Fruit fly (Drosophila melanogaster) whole organism, embryonic: ENCODE measurements around the gene CG6674.

Experiments used
- Ada2b ChIP-seq: fragments of 200-800 bp; sonication (Bioruptor generic); IDR thresholded peaks from 2 replicates; pipeline ENCODE4 v1.3.6; 2022; ENCODE audit warnings: missing biosample characterization, missing genetic modification characterization
- Asciz ChIP-seq: fragments of 200-800 bp; sonication (Bioruptor generic); optimal IDR thresholded peaks from 2 replicates; lab custom pipeline; 2017; ENCODE audit warnings: missing biosample characterization, mild to moderate bottlenecking, missing genetic modification characterization, missing genetic modification reagents
- BEAF-32 ChIP-seq: fragments of 200-800 bp; sonication (Bioruptor generic); optimal IDR thresholded peaks from 3 replicates; lab custom pipeline; 2017; ENCODE audit warnings: missing biosample characterization, missing genetic modification characterization, mild to moderate bottlenecking, moderate library complexity, missing genetic modification reagents
- CG10321 ChIP-seq: fragments of 200-800 bp; sonication (Bioruptor generic); IDR thresholded peaks from 2 replicates; pipeline ENCODE4 v1.3.6; 2022; ENCODE audit warnings: missing biosample characterization, missing genetic modification characterization
- CG10543 ChIP-seq: fragments of 200-800 bp; sonication (Bioruptor generic); optimal IDR thresholded peaks from 3 replicates; lab custom pipeline; 2017; ENCODE audit warnings: missing biosample characterization, mild to moderate bottlenecking, missing genetic modification characterization, moderate library complexity
- CG12236 ChIP-seq: fragments of 200-800 bp; sonication (Bioruptor generic); optimal IDR thresholded peaks from 2 replicates; lab custom pipeline; 2016; ENCODE audit warnings: missing biosample characterization, missing genetic modification characterization
- CG12942 ChIP-seq: fragments of 200-800 bp; sonication (Bioruptor generic); optimal IDR thresholded peaks from 3 replicates; lab custom pipeline; 2016; ENCODE audit warnings: missing biosample characterization, missing genetic modification characterization
- CG1529 ChIP-seq: fragments of 200-800 bp; sonication (Bioruptor generic); optimal IDR thresholded peaks from 3 replicates; lab custom pipeline; 2018; ENCODE audit warnings: missing biosample characterization, missing genetic modification characterization
- CG1603 ChIP-seq: fragments of 200-800 bp; sonication (Bioruptor generic); optimal IDR thresholded peaks from 2 replicates; lab custom pipeline; 2019; ENCODE audit warnings: missing biosample characterization, mild to moderate bottlenecking, missing genetic modification characterization, moderate library complexity
- CG1647 ChIP-seq: fragments of 200-800 bp; sonication (Bioruptor generic); optimal IDR thresholded peaks from 3 replicates; lab custom pipeline; 2016; ENCODE audit warnings: missing biosample characterization, missing genetic modification characterization
- CG17186 ChIP-seq: fragments of 200-800 bp; sonication (Bioruptor generic); optimal IDR thresholded peaks from 3 replicates; lab custom pipeline; 2017; ENCODE audit warnings: missing biosample characterization, missing genetic modification reagents, missing genetic modification characterization
- CG17385 ChIP-seq: fragments of 200-800 bp; sonication (Bioruptor generic); optimal IDR thresholded peaks from 3 replicates; lab custom pipeline; 2018; ENCODE audit warnings: missing biosample characterization, mild to moderate bottlenecking, missing genetic modification characterization
- CG1832 ChIP-seq: fragments of 200-800 bp; sonication (Bioruptor generic); optimal IDR thresholded peaks from 2 replicates; lab custom pipeline; 2017; ENCODE audit warnings: missing biosample characterization, mild to moderate bottlenecking, missing genetic modification characterization, inconsistent platforms
- CG2120 ChIP-seq: fragments of 200-800 bp; sonication (Bioruptor generic); optimal IDR thresholded peaks from 3 replicates; lab custom pipeline; 2016; ENCODE audit warnings: missing biosample characterization, missing genetic modification characterization
- CG30020 ChIP-seq: fragments of 200-800 bp; optimal IDR thresholded peaks from 2 replicates; lab custom pipeline; 2019; ENCODE audit warnings: missing biosample characterization, mild to moderate bottlenecking, missing genetic modification characterization, moderate library complexity
- CG30431 ChIP-seq: fragments of 200-800 bp; sonication (Bioruptor generic); optimal IDR thresholded peaks from 2 replicates; lab custom pipeline; 2017; ENCODE audit warnings: missing biosample characterization, missing genetic modification characterization
- CG32767 ChIP-seq: fragments of 200-800 bp; sonication (Bioruptor generic); IDR thresholded peaks from 2 replicates; pipeline ENCODE4 v1.3.6; 2022; ENCODE audit warnings: missing biosample characterization, missing genetic modification characterization
- CG4424 ChIP-seq: fragments of 200-800 bp; sonication (Bioruptor generic); optimal IDR thresholded peaks from 3 replicates; lab custom pipeline; 2016; ENCODE audit warnings: missing biosample characterization, missing genetic modification characterization
- CG4730 ChIP-seq: fragments of 200-800 bp; sonication (Bioruptor generic); IDR thresholded peaks from 2 replicates; pipeline ENCODE4 v1.3.6; 2022; ENCODE audit warnings: missing biosample characterization, missing genetic modification characterization
- CG4854 ChIP-seq: fragments of 200-800 bp; sonication (Bioruptor generic); optimal IDR thresholded peaks from 2 replicates; lab custom pipeline; 2016; ENCODE audit warnings: missing biosample characterization, missing genetic modification characterization, inconsistent platforms
- CG5245 ChIP-seq: fragments of 200-800 bp; sonication (Bioruptor generic); optimal IDR thresholded peaks from 3 replicates; lab custom pipeline; 2016; ENCODE audit warnings: missing biosample characterization, missing genetic modification characterization
- CG6254 ChIP-seq: fragments of 200-800 bp; sonication (Bioruptor generic); optimal IDR thresholded peaks from 3 replicates; lab custom pipeline; 2017; ENCODE audit warnings: mild to moderate bottlenecking, missing biosample characterization, missing genetic modification reagents, missing genetic modification characterization
- CG6654 ChIP-seq: fragments of 200-800 bp; sonication (Bioruptor generic); optimal IDR thresholded peaks from 2 replicates; lab custom pipeline; 2017; ENCODE audit warnings: missing biosample characterization, mild to moderate bottlenecking, missing genetic modification characterization
- CG8388 ChIP-seq: fragments of 200-800 bp; sonication (Bioruptor generic); optimal IDR thresholded peaks from 2 replicates; lab custom pipeline; 2019; ENCODE audit warnings: missing biosample characterization, mild to moderate bottlenecking, missing genetic modification characterization, moderate library complexity
- CG9797 ChIP-seq: fragments of 200-800 bp; sonication (Bioruptor generic); optimal IDR thresholded peaks from 3 replicates; lab custom pipeline; 2018; ENCODE audit warnings: missing biosample characterization, mild to moderate bottlenecking, missing genetic modification characterization
- Camta ChIP-seq: fragments of 200-800 bp; sonication (Bioruptor generic); optimal IDR thresholded peaks from 2 replicates; lab custom pipeline; 2016; ENCODE audit warnings: missing biosample characterization, missing genetic modification characterization
- D19B ChIP-seq: fragments of 200-800 bp; sonication (Bioruptor generic); optimal IDR thresholded peaks from 2 replicates; lab custom pipeline; 2017; ENCODE audit warnings: missing biosample characterization, mild to moderate bottlenecking, missing genetic modification characterization
- Dad ChIP-seq: fragments of 200-800 bp; sonication (Bioruptor generic); optimal IDR thresholded peaks from 3 replicates; lab custom pipeline; 2016; ENCODE audit warnings: missing biosample characterization, missing genetic modification characterization
- Dbx ChIP-seq: fragments of 200-800 bp; sonication (Bioruptor generic); IDR thresholded peaks from 3 replicates; pipeline ENCODE4 v1.3.6; 2022; ENCODE audit warnings: missing biosample characterization, missing genetic modification characterization
- HLH54F ChIP-seq: fragments of 200-800 bp; sonication (Bioruptor generic); optimal IDR thresholded peaks from 3 replicates; lab custom pipeline; 2016; ENCODE audit warnings: missing biosample characterization, missing genetic modification characterization
- Hand ChIP-seq: fragments of 200-800 bp; sonication (Bioruptor generic); optimal IDR thresholded peaks from 2 replicates; lab custom pipeline; 2017; ENCODE audit warnings: mild to moderate bottlenecking, missing biosample characterization, missing genetic modification reagents, missing genetic modification characterization
- HmgZ ChIP-seq: fragments of 200-800 bp; sonication (Bioruptor generic); optimal IDR thresholded peaks from 2 replicates; lab custom pipeline; 2018; ENCODE audit warnings: missing biosample characterization, mild to moderate bottlenecking, missing genetic modification characterization
- MBD-R2 ChIP-seq: fragments of 200-800 bp; sonication (Bioruptor generic); IDR thresholded peaks from 2 replicates; pipeline ENCODE4 v1.3.6; 2022; ENCODE audit warnings: missing biosample characterization, missing genetic modification characterization
- Mad ChIP-seq: fragments of 200-800 bp; sonication (Bioruptor generic); optimal IDR thresholded peaks from 2 replicates; lab custom pipeline; 2016; ENCODE audit warnings: missing biosample characterization, missing genetic modification characterization
- NFAT ChIP-seq: fragments of 200-800 bp; sonication (Bioruptor generic); IDR thresholded peaks from 2 replicates; pipeline ENCODE4 v1.3.6; 2022; ENCODE audit warnings: missing biosample characterization, missing genetic modification characterization
- PHDP ChIP-seq: fragments of 200-800 bp; sonication (Bioruptor generic); optimal IDR thresholded peaks from 3 replicates; lab custom pipeline; 2018; ENCODE audit warnings: missing biosample characterization, mild to moderate bottlenecking, missing genetic modification characterization, moderate library complexity
- Sox100B ChIP-seq: fragments of 200-800 bp; sonication (Bioruptor generic); optimal IDR thresholded peaks from 3 replicates; lab custom pipeline; 2018; ENCODE audit warnings: missing biosample characterization, mild to moderate bottlenecking, missing genetic modification characterization
- Vsx1 ChIP-seq: fragments of 200-800 bp; sonication (Bioruptor generic); optimal IDR thresholded peaks from 2 replicates; lab custom pipeline; 2017; ENCODE audit warnings: missing biosample characterization, mild to moderate bottlenecking, missing genetic modification characterization, missing genetic modification reagents
- bcd ChIP-seq: fragments of 200-800 bp; sonication (Bioruptor generic); optimal IDR thresholded peaks from 2 replicates; lab custom pipeline; 2017; ENCODE audit warnings: missing biosample characterization, mild to moderate bottlenecking, missing genetic modification characterization
- corto ChIP-seq: fragments of 200-800 bp; sonication (Bioruptor generic); optimal IDR thresholded peaks from 2 replicates; lab custom pipeline; 2016; ENCODE audit warnings: missing biosample characterization, mild to moderate bottlenecking, missing genetic modification characterization, moderate library complexity
- dan ChIP-seq: fragments of 200-800 bp; sonication (Bioruptor generic); IDR thresholded peaks from 2 replicates; pipeline ENCODE4 v1.3.6; 2022; ENCODE audit warnings: missing biosample characterization, missing genetic modification characterization
- dati ChIP-seq: fragments of 200-800 bp; sonication (Bioruptor generic); IDR thresholded peaks from 2 replicates; pipeline ENCODE4 v1.3.6; 2022; ENCODE audit warnings: missing biosample characterization, missing genetic modification characterization
- dimm ChIP-seq: fragments of 200-800 bp; sonication (Bioruptor generic); IDR thresholded peaks from 2 replicates; pipeline ENCODE4 v1.3.6; 2022; ENCODE audit warnings: missing biosample characterization, missing genetic modification characterization
- ewg ChIP-seq: fragments of 200-800 bp; sonication (Bioruptor generic); optimal IDR thresholded peaks from 3 replicates; lab custom pipeline; 2017; ENCODE audit warnings: mild to moderate bottlenecking, missing biosample characterization, missing genetic modification reagents, missing genetic modification characterization
- pho ChIP-seq: fragments of 200-800 bp; sonication (Bioruptor generic); optimal IDR thresholded peaks from 2 replicates; lab custom pipeline; 2016; ENCODE audit warnings: missing biosample characterization, missing genetic modification characterization
- sug ChIP-seq: fragments of 200-800 bp; optimal IDR thresholded peaks from 2 replicates; lab custom pipeline; 2019; ENCODE audit warnings: missing biosample characterization, mild to moderate bottlenecking, missing genetic modification characterization, moderate library complexity
- tin ChIP-seq: fragments of 200-800 bp; sonication (Bioruptor generic); optimal IDR thresholded peaks from 3 replicates; lab custom pipeline; 2016; ENCODE audit warnings: missing biosample characterization, missing genetic modification characterization
- zen2 ChIP-seq: fragments of 200-800 bp; sonication (Bioruptor generic); IDR thresholded peaks from 3 replicates; pipeline ENCODE4 v1.3.6; 2022; ENCODE audit warnings: missing biosample characterization, missing genetic modification characterization; ENCODE audit not compliant: partially characterized antibody
- zfh2 ChIP-seq: fragments of 200-800 bp; sonication (Bioruptor generic); optimal IDR thresholded peaks from 2 replicates; lab custom pipeline; 2016; ENCODE audit warnings: missing biosample characterization, missing genetic modification characterization

The CG6674 gene

DNA sequence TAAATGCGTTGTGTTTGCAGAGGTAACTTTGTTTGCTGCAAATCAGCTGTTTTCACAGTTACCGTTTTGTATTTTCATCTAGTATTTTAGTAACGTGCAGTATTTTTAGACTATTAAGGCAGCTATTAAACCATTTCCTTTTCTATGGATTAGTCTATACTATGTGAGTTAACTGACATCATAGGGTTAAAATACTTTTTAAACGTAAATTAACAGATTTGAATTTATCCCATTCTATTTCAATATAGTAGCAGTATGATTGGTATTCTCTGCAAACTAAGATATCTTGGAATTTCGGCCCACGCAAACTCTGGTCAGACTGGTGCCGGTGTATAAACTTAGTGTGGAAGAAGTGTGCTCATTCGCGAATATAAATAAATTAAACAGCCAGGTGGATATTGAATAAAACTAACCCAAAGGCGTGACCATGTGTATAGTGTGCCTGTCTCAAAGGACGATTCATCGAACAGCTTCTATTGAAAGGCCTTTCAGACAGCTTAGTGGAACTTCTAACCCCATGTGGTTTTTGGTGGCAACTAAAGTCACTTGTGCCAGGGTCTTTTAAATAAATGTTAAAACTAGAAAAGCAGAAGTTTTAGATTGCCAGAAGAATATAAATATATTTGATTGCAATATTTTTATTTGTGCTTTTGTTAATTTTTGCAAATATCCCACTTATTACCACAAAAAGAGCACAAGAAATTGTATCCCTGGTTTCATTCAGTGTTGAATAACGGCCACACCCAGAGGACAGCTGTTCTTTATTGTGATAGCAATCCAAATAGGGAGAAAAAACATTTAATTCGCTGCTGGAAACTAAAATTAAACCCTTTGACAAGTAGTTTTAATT, at the start of gene CG6674, which contains the start of the genes CG42455 and vnc (continued):
- TF ChIP-seq Mad (GFP tag; lab: Kevin White, UChicago) = no peak
- TF ChIP-seq pho (GFP tag; lab: Kevin White, UChicago) = peak; percentile 33
- TF ChIP-seq dati = no peak
- TF ChIP-seq CG4424 = peak; percentile 47
- no peak for TF ChIP-seq Ada2b
- TF ChIP-seq CG4730 = no peak
- TF ChIP-seq NFAT = peak; percentile 27; the same call in 1 of the 2 replicates
- no peak for TF ChIP-seq dan
- TF ChIP-seq corto = no peak
- TF ChIP-seq CG5245 (GFP tag; lab: Kevin White, UChicago) = peak; percentile 12
- peak; percentile 0 for TF ChIP-seq ewg (GFP tag; lab: Kevin White, UChicago)
- TF ChIP-seq CG30020 (tag; lab: Kevin White, UChicago) = peak; percentile 40
- peak; percentile 56 for TF ChIP-seq CG1603 (tag; lab: Kevin White, UChicago)
- TF ChIP-seq CG1647 (GFP tag; lab: Kevin White, UChicago) = no peak
- TF ChIP-seq Vsx1 (GFP tag; lab: Kevin White, UChicago) = no peak
- TF ChIP-seq CG12942 = peak; percentile 11
- TF ChIP-seq CG2120 = peak; percentile 58
- TF ChIP-seq CG10543 (GFP tag; lab: Kevin White, UChicago) = peak; percentile 47
- TF ChIP-seq CG6654 (GFP tag; lab: Kevin White, UChicago) = no peak
- TF ChIP-seq Hand (GFP tag; lab: Kevin White, UChicago) = no peak
- TF ChIP-seq tin (GFP tag; lab: Kevin White, UChicago) = peak; percentile 31
- peak; percentile 29 for TF ChIP-seq CG17385
- TF ChIP-seq Camta (GFP tag; lab: Kevin White, UChicago) = peak; percentile 14
- no peak for TF ChIP-seq D19B
- TF ChIP-seq Sox100B (GFP tag; lab: Kevin White, UChicago) = peak; percentile 45
- peak; percentile 39 for TF ChIP-seq HLH54F (GFP tag; lab: Kevin White, UChicago)
- peak; percentile 66 for TF ChIP-seq CG9797 (GFP tag; lab: Kevin White, UChicago)
- TF ChIP-seq CG8388 (GFP tag; lab: Kevin White, UChicago) = no peak
- no peak for TF ChIP-seq Asciz (GFP tag; lab: Kevin White, UChicago)
- peak; percentile 25 for TF ChIP-seq BEAF-32 (GFP tag; lab: Kevin White, UChicago)
- TF ChIP-seq zfh2 (GFP tag; lab: Kevin White, UChicago) = peak; percentile 12
- TF ChIP-seq CG10321 (GFP tag; lab: Robert Waterston, UW) = no peak
- peak; percentile 44; the same call in 2 of the 3 replicates for TF ChIP-seq Dbx (GFP tag; lab: Robert Waterston, UW)
- TF ChIP-seq HmgZ = peak; percentile 33
- peak; percentile 12 for TF ChIP-seq CG17186 (GFP tag; lab: Kevin White, UChicago)
- no peak for TF ChIP-seq CG1832 (GFP tag; lab: Kevin White, UChicago)
- peak; percentile 9 for TF ChIP-seq bcd (GFP tag; lab: Kevin White, UChicago)
- TF ChIP-seq zen2 (GFP tag; lab: Robert Waterston, UW) = no peak
- TF ChIP-seq CG32767 (GFP tag; lab: Robert Waterston, UW) = no peak
- no peak for TF ChIP-seq CG6254 (GFP tag; lab: Kevin White, UChicago)
- no peak for TF ChIP-seq CG1529 (GFP tag; lab: Kevin White, UChicago)
- TF ChIP-seq PHDP (tag; lab: Kevin White, UChicago) = peak; percentile 25
- TF ChIP-seq CG30431 = peak; percentile 1
- TF ChIP-seq sug (tag; lab: Kevin White, UChicago) = peak; percentile 35
- peak; percentile 75 for TF ChIP-seq MBD-R2 (GFP tag; lab: Robert Waterston, UW)
- no peak for TF ChIP-seq dimm
- TF ChIP-seq Dad (GFP tag; lab: Kevin White, UChicago) = peak; percentile 3
- TF ChIP-seq CG4854 (GFP tag; lab: Kevin White, UChicago) = no peak
- TF ChIP-seq CG12236 = no peak
